Worm (Caenorhabditis elegans): Measurements from ENCODE around the gene bath-37.
A peak's percentile ranks its signal among the peaks of the same experiment; 100 is the strongest.

Gene bath-37

DNA sequence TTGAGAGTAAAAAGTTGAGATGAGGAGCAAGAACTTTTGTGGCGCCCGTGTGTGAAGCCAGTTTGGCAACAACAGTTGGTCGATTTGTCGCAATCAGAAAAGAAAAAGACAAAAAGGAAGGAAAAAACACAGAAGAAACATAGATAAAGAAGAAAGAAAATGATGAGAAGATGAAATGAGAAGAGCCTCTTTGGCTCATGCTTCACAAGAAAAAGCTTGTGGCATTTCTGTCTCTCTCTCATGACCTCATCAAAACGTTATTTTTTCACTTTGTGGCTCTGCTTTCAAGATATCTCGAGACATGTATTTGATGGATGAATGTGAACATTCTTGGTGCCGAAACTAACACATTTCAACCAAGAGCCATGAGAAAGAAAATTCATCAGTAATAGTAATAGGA, 44.4 kb downstream of the bath-37 start:
- TF ChIP-seq him-1 (tag; optimal IDR thresholded peaks at IDR 0.05): no peak
- no peak for TF ChIP-seq dao-5 (tag; optimal IDR thresholded peaks at IDR 0.05)
- TF ChIP-seq W03F9.2 (tag; optimal IDR thresholded peaks at IDR 0.05): no peak

DNA sequence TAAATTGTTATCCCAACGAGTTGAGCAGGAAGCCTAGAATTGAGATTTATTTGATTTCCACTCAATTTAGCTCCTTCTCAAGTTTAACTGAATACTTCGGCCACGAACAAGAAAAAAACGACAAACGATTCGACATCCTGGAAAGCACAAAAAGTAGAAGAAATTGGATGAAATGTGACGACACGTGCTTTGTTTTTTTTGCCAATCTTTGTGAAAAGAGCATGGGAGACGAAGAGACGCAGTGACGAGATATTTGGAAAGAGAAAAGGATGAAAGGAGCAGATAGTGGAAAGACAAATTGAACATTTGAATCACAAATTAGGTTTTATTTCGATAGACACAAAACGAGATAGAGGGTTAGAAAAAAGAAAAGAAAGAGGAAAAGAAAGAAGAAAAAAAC, 45.8 kb downstream of the bath-37 start:
- TF ChIP-seq him-1 (tag; optimal IDR thresholded peaks at IDR 0.05): no peak
- TF ChIP-seq W03F9.2 (tag; optimal IDR thresholded peaks at IDR 0.05): no peak
- no peak for TF ChIP-seq dao-5 (tag; optimal IDR thresholded peaks at IDR 0.05)

ce11 chrIV:12120536-12120935, 51.8 kb downstream of the bath-37 start:
- TF ChIP-seq W03F9.2 (tag; optimal IDR thresholded peaks at IDR 0.05) (no peak), him-1 (tag; optimal IDR thresholded peaks at IDR 0.05) (no peak), dao-5 (tag; optimal IDR thresholded peaks at IDR 0.05) (no peak)

DNA sequence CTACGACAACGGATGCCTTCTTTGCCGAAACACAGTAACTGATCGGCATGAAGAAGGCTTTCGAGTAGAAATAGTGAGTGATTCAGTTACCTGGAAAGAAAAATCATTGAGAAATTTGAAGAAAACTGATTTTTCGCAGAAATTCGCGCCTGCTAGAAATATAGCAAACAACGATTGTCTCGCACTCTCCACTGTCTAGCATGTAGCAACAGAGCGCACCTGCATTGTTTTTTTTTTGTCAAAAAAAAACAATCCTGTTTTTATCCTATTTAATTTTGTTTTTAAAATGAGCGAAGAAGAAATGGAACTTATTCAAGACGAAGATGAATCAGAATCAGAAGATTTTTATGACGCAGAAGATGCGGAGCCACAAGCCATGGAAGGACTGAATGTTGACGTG, 52.4 kb downstream of the bath-37 start, which contains the start of the genes ddb-1 and M18.6:
Gene ddb-1 (minus strand): TSS at position 90 of the 400 bp plus-strand sequence.
Gene M18.6 (plus strand): TSS at position 235 of the 400 bp plus-strand sequence.
- TF ChIP-seq W03F9.2 (tag; optimal IDR thresholded peaks at IDR 0.05): peak; percentile 53
- no peak for TF ChIP-seq dao-5 (tag; optimal IDR thresholded peaks at IDR 0.05)

DNA sequence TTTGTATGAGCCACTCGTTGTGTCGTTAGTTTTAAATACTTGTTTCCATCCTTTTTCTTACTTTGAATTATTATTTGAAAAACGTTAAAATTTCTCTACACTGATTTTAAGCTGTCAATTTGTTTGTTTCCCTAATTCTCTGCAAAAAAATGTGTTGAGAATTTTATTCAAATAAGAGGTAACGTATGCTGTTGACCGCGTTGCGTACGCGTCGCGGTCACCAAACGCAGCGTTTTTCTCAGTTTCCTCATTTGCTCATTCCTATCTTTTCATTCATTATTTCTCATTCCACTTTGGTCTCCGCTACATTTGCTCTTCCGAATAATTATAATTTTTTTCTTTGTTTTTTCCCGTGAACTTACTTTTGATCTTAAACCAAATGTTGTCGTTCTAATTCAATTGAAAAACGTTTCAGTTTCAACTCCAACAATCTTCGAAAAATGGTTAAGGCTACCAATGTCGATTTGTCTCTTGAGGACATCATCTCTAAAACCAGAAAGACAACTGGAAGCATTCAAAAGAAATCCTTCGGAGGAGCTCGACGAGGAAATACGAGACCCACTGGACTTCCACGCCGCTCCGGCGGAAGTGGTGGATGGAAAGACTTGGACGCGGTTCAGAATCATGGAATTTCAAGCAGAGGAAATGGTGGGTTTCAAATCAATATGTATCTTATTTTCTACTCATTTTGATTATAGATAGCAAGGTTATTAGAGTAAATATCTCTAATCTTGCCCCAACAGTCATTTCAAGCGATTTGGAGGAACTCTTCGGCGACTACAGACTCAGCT, 54.4 kb downstream of the bath-37 start, which contains the start of gene aly-3:
Gene aly-3 (plus strand): TSS at position 409 of the 791 bp plus-strand sequence.
- no peak for TF ChIP-seq W03F9.2 (tag; optimal IDR thresholded peaks at IDR 0.05)
- no peak for TF ChIP-seq him-1 (tag; optimal IDR thresholded peaks at IDR 0.05)
- TF ChIP-seq dao-5 (tag; optimal IDR thresholded peaks at IDR 0.05): no peak

Data from whole organism, L4/young adult.